Worm (Caenorhabditis elegans): ENCODE measurements around the gene R05F9.11.
A peak's percentile ranks its signal among the peaks of the same experiment; 100 is the strongest.
"Not testable (repeated sequence)": the region's sequence is repeated elsewhere in the genome, so short reads cannot be mapped to it uniquely, and the experiment has no call there.

The R05F9.11 gene

DNA sequence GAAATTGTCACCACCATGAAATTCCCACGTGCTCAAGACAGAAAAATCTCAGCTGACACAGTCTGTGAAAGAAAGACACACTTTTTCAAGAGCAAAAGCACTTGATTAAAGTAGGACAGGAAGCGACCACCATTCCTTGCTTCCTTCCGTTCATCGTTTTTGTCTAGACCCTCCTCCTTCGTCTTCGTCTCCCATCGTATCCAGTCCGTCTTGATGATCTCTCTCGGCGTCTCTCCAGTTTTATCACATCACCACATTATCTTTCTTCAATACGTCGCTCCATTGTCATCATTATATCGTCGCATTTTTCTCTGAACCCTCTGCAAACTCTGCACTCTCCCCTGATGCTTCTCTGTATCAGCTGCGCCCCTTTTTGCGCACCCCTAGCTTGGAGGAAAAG, 5.9 kb downstream of the R05F9.11 start:
- peak; percentile 38 for TF ChIP-seq unc-120 (tag; optimal IDR thresholded peaks at IDR 0.05; ENCODE audit: poor library complexity, severe bottlenecking)
- TF ChIP-seq unc-62 (GFP tag; optimal IDR thresholded peaks at IDR 0.05): peak; percentile 76
- no peak for TF ChIP-seq cnd-1 (tag; optimal IDR thresholded peaks at IDR 0.05)
- peak; percentile 30 for TF ChIP-seq hlh-1 (tag; optimal IDR thresholded peaks at IDR 0.05)
- no peak for TF ChIP-seq tbx-8 (GFP tag; optimal IDR thresholded peaks at IDR 0.05)
- peak; percentile 40 for TF ChIP-seq ham-2 (GFP tag; optimal IDR thresholded peaks at IDR 0.05)

- TF ChIP-seq lsy-2 (tag; optimal IDR thresholded peaks at IDR 0.05) (no peak), flh-1 (GFP tag; optimal IDR thresholded peaks at IDR 0.05) (no peak), elt-1 (tag; optimal IDR thresholded peaks at IDR 0.05; ENCODE audit: borderline replicate concordance, insufficient read depth) (no peak), ztf-11 (tag; optimal IDR thresholded peaks at IDR 0.05) (no peak)
Observed at ce11 chrII:4905883-4906282, 8.1 kb downstream of the R05F9.11 start.

DNA sequence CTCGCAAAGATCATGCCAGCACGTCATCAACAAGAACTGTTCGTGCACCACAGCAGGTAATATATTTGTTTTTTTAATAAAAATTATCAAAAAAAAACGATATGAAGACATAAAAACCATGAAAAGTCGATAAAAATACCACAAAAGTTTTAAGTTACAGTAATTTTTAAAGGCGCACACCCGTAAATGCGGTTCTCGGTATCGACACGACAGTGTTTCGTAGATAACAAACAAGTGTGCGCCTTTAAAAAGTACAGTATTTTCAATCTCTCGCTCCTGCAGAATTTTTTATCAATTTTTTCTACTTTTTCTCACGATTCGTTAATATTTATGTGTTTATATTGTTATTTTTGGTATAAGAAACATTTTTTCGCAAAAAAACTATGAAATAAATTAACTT, 8.7 kb downstream of the R05F9.11 start:
- TF ChIP-seq drap-1 (GFP tag; optimal IDR thresholded peaks at IDR 0.05) (no peak), nhr-76 (tag; optimal IDR thresholded peaks at IDR 0.05) (no peak), elt-1 (tag; optimal IDR thresholded peaks at IDR 0.05; ENCODE audit: borderline replicate concordance, insufficient read depth) (no peak), sptf-1 (tag; optimal IDR thresholded peaks at IDR 0.05) (no peak), sem-2 (GFP tag; optimal IDR thresholded peaks at IDR 0.05) (no peak), ceh-83 (GFP tag; optimal IDR thresholded peaks at IDR 0.05) (no peak), nhr-2 (tag; optimal IDR thresholded peaks at IDR 0.05) (no peak), ztf-11 (tag; optimal IDR thresholded peaks at IDR 0.05) (no peak), hlh-1 (tag; optimal IDR thresholded peaks at IDR 0.05) (no peak), snpc-4 (tag; optimal IDR thresholded peaks at IDR 0.05) (no peak)

ce11 chrII:4904778-4905177, 9.2 kb downstream of the R05F9.11 start, which contains the start of gene btbd-10:
btbd-10 (plus strand) TSS chrII:4905008.
- TF ChIP-seq nhr-2 (tag; optimal IDR thresholded peaks at IDR 0.05) (no peak), bed-3 (GFP tag; optimal IDR thresholded peaks at IDR 0.05) (no peak), unc-62 (GFP tag; optimal IDR thresholded peaks at IDR 0.05) (no peak), nhr-237 (tag; optimal IDR thresholded peaks at IDR 0.05) (no peak), flh-1 (GFP tag; optimal IDR thresholded peaks at IDR 0.05) (no peak), ceh-39 (tag; optimal IDR thresholded peaks at IDR 0.05) (no peak), sem-2 (GFP tag; optimal IDR thresholded peaks at IDR 0.05) (no peak), cnd-1 (tag; optimal IDR thresholded peaks at IDR 0.05) (no peak), unc-120 (tag; optimal IDR thresholded peaks at IDR 0.05; ENCODE audit: poor library complexity, severe bottlenecking) (no peak), lsy-2 (tag; optimal IDR thresholded peaks at IDR 0.05) (no peak), hlh-1 (tag; optimal IDR thresholded peaks at IDR 0.05) (no peak), pha-4 (tag; optimal IDR thresholded peaks at IDR 0.05) (no peak), ceh-83 (GFP tag; optimal IDR thresholded peaks at IDR 0.05) (no peak), nhr-12 (tag; optimal IDR thresholded peaks at IDR 0.05) (no peak), nhr-76 (tag; optimal IDR thresholded peaks at IDR 0.05) (no peak), mab-5 (tag; optimal IDR thresholded peaks at IDR 0.05) (no peak)

DNA sequence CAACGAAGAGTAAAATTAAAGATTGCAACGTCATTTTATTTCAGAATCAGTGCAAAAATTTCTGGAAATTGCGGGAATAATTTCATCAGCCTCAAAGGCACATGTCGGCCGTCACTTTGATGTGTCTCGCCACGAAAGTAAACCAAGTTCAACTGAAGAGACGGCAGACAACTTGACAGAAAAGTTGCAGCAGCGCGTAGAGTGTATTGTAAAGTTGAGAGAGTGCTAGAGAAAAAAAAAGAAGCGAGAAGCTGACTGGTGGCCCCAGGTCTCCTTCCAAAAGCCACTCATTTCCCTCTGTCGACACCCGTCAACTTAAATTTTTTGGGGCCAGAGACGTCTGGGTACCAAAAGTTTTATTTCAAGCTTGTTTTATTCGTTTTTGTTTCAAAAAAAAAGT, 9.7 kb downstream of the R05F9.11 start:
- no peak for TF ChIP-seq zip-8 (tag; optimal IDR thresholded peaks at IDR 0.05)
- no peak for TF ChIP-seq nhr-76 (tag; optimal IDR thresholded peaks at IDR 0.05)
- peak; percentile 41 for TF ChIP-seq mep-1 (tag; optimal IDR thresholded peaks at IDR 0.05)
- TF ChIP-seq nhr-237 (tag; optimal IDR thresholded peaks at IDR 0.05): peak; percentile 40
- TF ChIP-seq sem-2 (GFP tag; optimal IDR thresholded peaks at IDR 0.05): no peak
- TF ChIP-seq lsy-2 (tag; optimal IDR thresholded peaks at IDR 0.05): peak; percentile 56
- peak; percentile 97 for TF ChIP-seq unc-62 (GFP tag; optimal IDR thresholded peaks at IDR 0.05)
- peak; percentile 93 for TF ChIP-seq ces-1 (GFP tag; optimal IDR thresholded peaks at IDR 0.05)
- TF ChIP-seq unc-120 (tag; optimal IDR thresholded peaks at IDR 0.05; ENCODE audit: poor library complexity, severe bottlenecking): peak; percentile 34
- peak; percentile 70 for TF ChIP-seq pha-4 (tag; optimal IDR thresholded peaks at IDR 0.05)
- TF ChIP-seq hlh-1 (tag; optimal IDR thresholded peaks at IDR 0.05): peak; percentile 84
- peak; percentile 50 for TF ChIP-seq ham-2 (GFP tag; optimal IDR thresholded peaks at IDR 0.05)

- TF ChIP-seq pha-4 (tag; optimal IDR thresholded peaks at IDR 0.05); ceh-43 (GFP tag; optimal IDR thresholded peaks at IDR 0.05); hlh-1 (tag; optimal IDR thresholded peaks at IDR 0.05): not testable (repeated sequence)
Observed at ce11 chrII:4903696-4904095, 10.3 kb downstream of the R05F9.11 start, which contains the start of gene sgt-1. sgt-1 (minus strand) TSS chrII:4903796.
